Worm (Caenorhabditis elegans): ENCODE measurements around the gene ttr-29.

ttr-29 gene

DNA sequence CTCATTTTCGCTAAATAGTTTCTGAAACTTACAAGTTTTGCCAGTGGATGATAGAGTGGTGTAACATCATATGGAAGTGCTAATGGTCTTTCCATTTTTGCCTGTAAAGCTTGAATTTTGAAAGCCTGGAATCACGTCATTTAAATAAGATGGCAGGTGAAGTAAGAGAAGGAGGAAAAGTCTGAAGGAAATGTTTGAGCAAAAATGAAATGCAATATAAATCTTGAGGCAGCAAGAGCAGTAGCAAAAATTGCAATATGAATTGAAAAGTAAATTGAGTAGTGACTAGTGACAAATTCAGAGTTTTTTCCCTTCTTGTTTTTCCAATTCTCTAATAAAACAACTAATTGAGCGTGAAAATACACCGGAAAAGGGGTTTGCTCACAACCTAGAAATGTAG, 20.8 kb downstream of the ttr-29 start, which contains the start of gene glb-24:
glb-24 (minus strand) TSS at position 101 of the 400 bp plus-strand sequence.
- no peak for TF ChIP-seq ama-1 (optimal IDR thresholded peaks at IDR 0.05)
- no peak for TF ChIP-seq mes-2 (tag; optimal IDR thresholded peaks at IDR 0.05; ENCODE audit: poor library complexity, severe bottlenecking)
- TF ChIP-seq T26A8.4 (GFP tag; IDR thresholded peaks at IDR 0.05): no peak
- no peak for TF ChIP-seq ZK337.2 (GFP tag; IDR thresholded peaks at IDR 0.05)
- TF ChIP-seq dpl-1 (GFP tag; optimal IDR thresholded peaks at IDR 0.05): no peak
- no peak for TF ChIP-seq hmg-1.1 (GFP tag; IDR thresholded peaks at IDR 0.05)
- TF ChIP-seq ctbp-1 (GFP tag; IDR thresholded peaks at IDR 0.05): no peak
- TF ChIP-seq mep-1 (tag; optimal IDR thresholded peaks at IDR 0.05): no peak
- TF ChIP-seq nhr-10 (tag; optimal IDR thresholded peaks at IDR 0.05): no peak
- TF ChIP-seq mxl-3 (GFP tag; optimal IDR thresholded peaks at IDR 0.05): no peak
- TF ChIP-seq nhr-102 (tag; optimal IDR thresholded peaks at IDR 0.05): no peak
- TF ChIP-seq spr-1 (tag; optimal IDR thresholded peaks at IDR 0.05): no peak
- TF ChIP-seq skn-1 (tag; optimal IDR thresholded peaks at IDR 0.05): no peak
- no peak for TF ChIP-seq mxl-2 (GFP tag; conservative IDR thresholded peaks at IDR 0.05)
- TF ChIP-seq dmd-9 (GFP tag; IDR thresholded peaks at IDR 0.05): no peak
- TF ChIP-seq ces-1 (GFP tag; optimal IDR thresholded peaks at IDR 0.05): no peak

DNA sequence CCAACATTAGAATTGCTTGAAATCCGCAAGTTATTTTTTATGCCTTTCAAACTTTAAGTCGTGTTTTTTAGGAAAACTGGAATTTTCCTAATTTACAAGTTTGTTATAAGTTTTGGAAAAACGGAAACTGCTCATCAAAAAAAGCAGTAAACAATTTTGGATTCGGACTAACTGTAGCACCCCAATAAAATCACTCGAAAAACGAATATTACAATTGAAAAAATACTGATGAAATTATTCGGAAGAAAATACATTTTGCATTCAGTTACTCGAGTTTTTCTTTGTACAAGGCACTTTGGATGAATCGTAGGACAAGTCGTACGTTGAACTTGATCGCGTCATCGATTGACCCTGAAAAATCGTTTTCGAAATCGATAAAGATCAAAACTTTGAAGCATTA, 24.3 kb downstream of the ttr-29 start:
- TF ChIP-seq aha-1 (tag) (peak; percentile 80), zip-2 (tag; optimal IDR thresholded peaks at IDR 0.05) (peak; percentile 5), mdt-29 (GFP tag; IDR thresholded peaks at IDR 0.05) (no peak)

DNA sequence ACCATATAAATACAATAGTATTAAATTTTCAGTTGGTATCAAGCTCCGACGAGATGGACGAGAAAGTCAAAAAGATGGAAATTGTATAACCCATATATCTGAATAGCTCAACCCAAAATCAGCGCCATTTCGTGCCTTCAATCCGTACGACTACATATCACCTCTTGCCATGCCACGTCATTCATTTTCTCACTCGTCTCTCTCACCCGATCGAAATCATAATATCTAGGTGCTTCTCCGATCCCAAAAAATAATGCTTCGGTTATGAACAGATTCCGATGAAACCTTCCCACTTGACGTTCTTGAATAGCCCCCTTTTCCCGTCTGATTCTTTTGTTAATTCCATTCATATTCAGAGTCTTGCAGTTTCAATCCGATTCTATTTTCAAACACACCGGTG, 25.2 kb downstream of the ttr-29 start:
- TF ChIP-seq aha-1 (tag) (peak; percentile 87), F49E8.2 (tag; optimal IDR thresholded peaks at IDR 0.05; ENCODE audit: borderline replicate concordance) (no peak)

DNA sequence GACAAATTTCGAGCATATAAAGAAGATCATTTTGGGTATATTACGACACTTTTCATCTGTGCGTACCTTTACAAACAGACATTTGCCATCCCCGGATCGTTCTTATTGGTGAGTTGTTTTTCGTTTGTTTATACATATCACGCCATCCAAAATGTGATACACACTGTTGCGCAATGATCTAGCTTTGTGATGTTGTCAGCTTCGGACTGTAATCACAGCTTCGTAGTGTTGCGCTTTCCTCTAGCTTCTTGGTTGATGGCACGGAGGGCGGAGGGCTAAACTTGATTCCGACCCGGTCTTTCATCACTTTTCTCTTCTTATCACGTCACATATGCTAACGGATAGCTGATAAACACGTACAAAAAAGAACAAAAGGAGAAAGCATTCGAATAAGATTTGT, 27.3 kb downstream of the ttr-29 start:
- TF ChIP-seq madf-5 (GFP tag; IDR thresholded peaks at IDR 0.05) (no peak), hlh-11 (tag; optimal IDR thresholded peaks at IDR 0.05) (peak; percentile 32), nhr-28 (tag; optimal IDR thresholded peaks at IDR 0.05) (peak; percentile 39), daf-8 (GFP tag; IDR thresholded peaks at IDR 0.05) (no peak), mxl-3 (GFP tag; optimal IDR thresholded peaks at IDR 0.05) (peak; percentile 51)

DNA sequence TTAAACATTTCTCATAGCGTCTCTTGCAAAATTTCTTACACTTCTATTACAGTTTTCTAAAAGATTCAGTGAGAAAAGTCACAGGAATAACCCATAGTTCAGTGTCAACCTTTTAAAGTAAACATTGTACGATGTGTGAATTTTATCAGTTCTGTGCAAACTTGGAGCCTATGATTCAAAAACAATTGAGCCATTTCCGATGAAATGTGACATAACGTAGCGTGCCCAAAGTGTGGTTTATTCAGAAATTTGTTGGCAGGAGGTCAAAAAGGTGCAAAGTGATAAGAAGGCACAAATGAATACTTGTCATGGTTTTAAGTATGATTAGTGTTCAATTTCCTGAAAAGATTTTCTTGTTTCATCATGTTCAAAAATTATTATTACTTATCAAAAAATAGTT, 29.1 kb downstream of the ttr-29 start:
- TF ChIP-seq hlh-30 (tag; optimal IDR thresholded peaks at IDR 0.05; ENCODE audit: insufficient read depth) (no peak), nhr-6 (tag; optimal IDR thresholded peaks at IDR 0.05) (peak; percentile 7), dmd-6 (GFP tag; IDR thresholded peaks at IDR 0.05) (peak; percentile 48; the same call in 1 of the 2 replicates), D1046.2 (GFP tag; IDR thresholded peaks at IDR 0.05) (no peak), lsy-2 (tag; optimal IDR thresholded peaks at IDR 0.05) (no peak), lir-3 (tag; optimal IDR thresholded peaks at IDR 0.05) (no peak), Y75B8A.6 (GFP tag; IDR thresholded peaks at IDR 0.05) (no peak), pqm-1 (tag; optimal IDR thresholded peaks at IDR 0.05) (peak; percentile 52), R02D3.7 (tag; optimal IDR thresholded peaks at IDR 0.05) (no peak)

DNA sequence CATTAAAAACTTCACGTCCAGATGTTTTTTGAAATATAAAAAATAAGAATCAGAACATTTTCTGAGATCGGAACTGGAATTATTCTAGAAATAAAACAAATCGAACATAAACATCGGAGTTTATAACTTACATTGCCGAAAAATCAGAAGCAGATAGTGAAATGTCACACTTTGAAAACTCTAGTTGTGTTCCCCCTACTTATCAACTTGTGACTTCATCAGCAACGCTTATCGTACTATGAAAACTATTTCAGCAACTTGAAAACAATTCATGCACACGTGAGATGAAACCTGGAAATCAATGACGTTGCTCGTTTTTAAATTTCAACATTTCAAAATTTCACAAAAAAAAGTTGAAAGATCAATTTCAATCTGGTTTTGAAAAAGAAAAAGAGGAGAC, 29.9 kb downstream of the ttr-29 start:
- TF ChIP-seq mdl-1 (tag; optimal IDR thresholded peaks at IDR 0.05) (peak in 1 of 2 experiments; percentile 20), nhr-28 (tag; optimal IDR thresholded peaks at IDR 0.05) (peak; percentile 69), hlh-11 (tag; optimal IDR thresholded peaks at IDR 0.05) (peak; percentile 59), daf-16 (GFP tag; optimal IDR thresholded peaks at IDR 0.05) (no peak), daf-16 (tag; optimal IDR thresholded peaks at IDR 0.05) (peak; percentile 84), pqm-1 (tag; optimal IDR thresholded peaks at IDR 0.05) (peak; percentile 38), ceh-32 (tag; optimal IDR thresholded peaks at IDR 0.05; ENCODE audit: poor library complexity) (no peak), Y75B8A.6 (GFP tag; IDR thresholded peaks at IDR 0.05) (no peak), dmd-6 (GFP tag; IDR thresholded peaks at IDR 0.05) (peak; percentile 52), skn-1 (tag; optimal IDR thresholded peaks at IDR 0.05) (no peak), lin-1 (GFP tag; IDR thresholded peaks at IDR 0.05) (0 out of 2 replicates have a peak, but pooled peaks have one; percentile 29), fos-1 (tag; optimal IDR thresholded peaks at IDR 0.05) (no peak), duxl-1 (tag; optimal IDR thresholded peaks at IDR 0.05; ENCODE audit: poor library complexity) (no peak), aha-1 (tag) (peak; percentile 35), nhr-76 (tag; optimal IDR thresholded peaks at IDR 0.05) (no peak), dve-1 (tag; optimal IDR thresholded peaks at IDR 0.05; ENCODE audit: insufficient read depth) (peak; percentile 46), hlh-30 (tag; optimal IDR thresholded peaks at IDR 0.05; ENCODE audit: insufficient read depth) (peak; percentile 60)
